Fruit fly (Drosophila melanogaster) whole organism, pupa: ENCODE measurements around the gene AnxB10.
"Not testable (repeated sequence)": the region's sequence is repeated elsewhere in the genome, so short reads cannot be mapped to it uniquely, and the experiment has no call there.

Experiments used
- CG10348 ChIP-seq: fragments of 200-800 bp; sonication (Bioruptor generic); IDR thresholded peaks from 2 replicates; pipeline ENCODE4 v1.3.6; 2022; ENCODE audit warnings: missing biosample characterization, missing genetic modification characterization
- CG12605 ChIP-seq: fragments of 200-800 bp; sonication (Bioruptor generic); IDR thresholded peaks from 2 replicates; pipeline ENCODE4 v1.3.6; 2022; ENCODE audit warnings: missing biosample characterization, missing genetic modification characterization
- CG13204 ChIP-seq: fragments of 200-800 bp; sonication (Bioruptor generic); optimal IDR thresholded peaks from 2 replicates; lab custom pipeline; 2018; ENCODE audit warnings: missing biosample characterization, mild to moderate bottlenecking, missing genetic modification characterization, moderate library complexity
- CG14655 ChIP-seq: fragments of 200-800 bp; sonication (Bioruptor generic); optimal IDR thresholded peaks from 3 replicates; lab custom pipeline; 2017; ENCODE audit warnings: mild to moderate bottlenecking, missing biosample characterization, missing genetic modification reagents, missing genetic modification characterization
- CG15710 ChIP-seq: fragments of 200-800 bp; sonication (Bioruptor generic); optimal IDR thresholded peaks from 2 replicates; lab custom pipeline; 2018; ENCODE audit warnings: missing biosample characterization, mild to moderate bottlenecking, missing genetic modification characterization, moderate library complexity
- CG17806 ChIP-seq: fragments of 200-800 bp; sonication (Bioruptor generic); optimal IDR thresholded peaks from 2 replicates; lab custom pipeline; 2018; ENCODE audit warnings: missing biosample characterization, mild to moderate bottlenecking, missing genetic modification characterization, moderate library complexity
- CG32121 ChIP-seq: fragments of 200-800 bp; sonication (Bioruptor generic); IDR thresholded peaks from 2 replicates; pipeline ENCODE4 v1.3.6; 2022; ENCODE audit warnings: missing biosample characterization, missing genetic modification characterization
- CG34367 ChIP-seq: fragments of 200-800 bp; sonication (Bioruptor generic); optimal IDR thresholded peaks from 2 replicates; lab custom pipeline; 2018; ENCODE audit warnings: missing biosample characterization, mild to moderate bottlenecking, missing genetic modification characterization
- CG4496 ChIP-seq: fragments of 200-800 bp; sonication (Bioruptor generic); IDR thresholded peaks from 3 replicates; pipeline ENCODE4 v1.3.6; 2022; ENCODE audit warnings: missing biosample characterization, missing genetic modification characterization
- CG8159 ChIP-seq: fragments of 200-800 bp; sonication (Bioruptor generic); optimal IDR thresholded peaks from 3 replicates; lab custom pipeline; 2018; ENCODE audit warnings: missing biosample characterization, mild to moderate bottlenecking, missing genetic modification characterization, moderate library complexity
- CG8301 ChIP-seq: fragments of 200-800 bp; sonication (Bioruptor generic); optimal IDR thresholded peaks from 2 replicates; lab custom pipeline; 2018; ENCODE audit warnings: missing biosample characterization, mild to moderate bottlenecking, missing genetic modification characterization
- CG9948 ChIP-seq: fragments of 200-800 bp; sonication (Bioruptor generic); optimal IDR thresholded peaks from 2 replicates; lab custom pipeline; 2018; ENCODE audit warnings: missing biosample characterization, mild to moderate bottlenecking, missing genetic modification characterization, moderate library complexity
- D1 ChIP-seq: fragments of 200-800 bp; sonication (Bioruptor generic); optimal IDR thresholded peaks from 2 replicates; lab custom pipeline; 2018; ENCODE audit warnings: missing biosample characterization, mild to moderate bottlenecking, missing genetic modification characterization, moderate library complexity
- EcR ChIP-seq: fragments of 200-800 bp; sonication (Bioruptor generic); optimal IDR thresholded peaks from 3 replicates; lab custom pipeline; 2019; ENCODE audit warnings: missing biosample characterization, missing genetic modification characterization, mild to moderate bottlenecking, moderate library complexity, missing genetic modification reagents
- Ets98B ChIP-seq: fragments of 200-800 bp; sonication (Bioruptor generic); IDR thresholded peaks from 2 replicates; pipeline ENCODE4 v1.3.6; 2022; ENCODE audit warnings: missing biosample characterization, missing genetic modification characterization
- Pif1A ChIP-seq: fragments of 200-800 bp; sonication (Bioruptor generic); optimal IDR thresholded peaks from 3 replicates; lab custom pipeline; 2016; ENCODE audit warnings: missing biosample characterization, missing genetic modification characterization
- Pif1B ChIP-seq: fragments of 200-800 bp; sonication (Bioruptor generic); optimal IDR thresholded peaks from 3 replicates; lab custom pipeline; 2016; ENCODE audit warnings: missing biosample characterization, missing genetic modification characterization
- Snoo ChIP-seq: fragments of 200-800 bp; sonication (Bioruptor generic); optimal IDR thresholded peaks from 3 replicates; lab custom pipeline; 2017; ENCODE audit warnings: missing biosample characterization, mild to moderate bottlenecking, missing genetic modification characterization, inconsistent platforms
- fd96Ca ChIP-seq: fragments of 200-800 bp; sonication (Bioruptor generic); IDR thresholded peaks from 3 replicates; pipeline ENCODE4 v1.3.6; 2022; ENCODE audit warnings: missing biosample characterization, missing genetic modification characterization
- gl ChIP-seq: fragments of 200-800 bp; sonication (Bioruptor generic); optimal IDR thresholded peaks from 2 replicates; lab custom pipeline; 2018; ENCODE audit warnings: missing biosample characterization, mild to moderate bottlenecking, missing genetic modification characterization
- rn ChIP-seq: fragments of 200-800 bp; sonication (Bioruptor generic); IDR thresholded peaks from 2 replicates; pipeline ENCODE4 v1.3.6; 2022; ENCODE audit warnings: missing biosample characterization, missing genetic modification characterization

AnxB10 gene

DNA sequence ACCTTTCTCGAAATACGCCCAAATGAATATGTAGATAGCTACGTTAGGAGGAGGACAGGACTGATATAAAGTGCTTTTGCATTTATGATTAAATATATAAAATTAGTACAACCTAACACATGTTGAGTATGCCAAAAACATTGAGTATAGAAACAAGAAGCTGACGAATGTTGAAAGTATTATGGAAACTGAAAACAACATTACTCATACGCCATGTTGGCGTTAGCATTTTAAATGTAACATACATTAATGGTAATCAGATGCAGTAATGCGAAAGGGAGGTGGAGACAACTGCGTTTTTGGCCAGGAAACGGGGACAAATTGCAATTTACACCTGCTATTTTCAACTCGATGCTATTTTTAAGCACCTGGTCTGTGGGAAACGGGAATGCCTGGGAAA, 14.8 kb downstream of the AnxB10 start:
- TF ChIP-seq EcR (GFP tag; lab: Kevin White, UChicago) (no peak), CG8159 (tag; lab: Kevin White, UChicago) (no peak), CG34367 (no peak), CG9948 (tag; lab: Kevin White, UChicago) (no peak), CG13204 (GFP tag; lab: Kevin White, UChicago) (no peak), CG10348 (GFP tag; lab: Robert Waterston, UW) (no peak)

DNA sequence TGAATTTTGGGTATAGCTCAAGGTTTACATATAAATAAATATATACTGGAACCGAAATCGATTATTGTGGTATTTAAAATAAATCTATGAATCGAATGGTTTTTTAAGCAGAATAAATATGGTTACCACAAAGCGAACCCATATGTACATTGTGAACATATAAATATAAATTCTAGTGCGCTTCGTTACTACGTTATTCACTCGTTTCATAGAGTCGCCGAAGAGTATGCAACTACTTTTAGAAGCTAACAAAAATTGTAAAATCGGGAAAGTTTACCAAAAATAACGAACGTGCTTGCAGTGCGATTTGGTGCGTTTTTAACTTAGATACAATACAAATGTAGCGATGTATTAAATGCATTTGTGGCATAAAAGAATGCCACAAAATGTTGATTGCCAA, 17.4 kb downstream of the AnxB10 start:
- TF ChIP-seq fd96Ca, result no peak
- no peak for TF ChIP-seq gl (tag; lab: Kevin White, UChicago)
- TF ChIP-seq CG4496 (GFP tag; lab: Robert Waterston, UW), result no peak
- no peak for TF ChIP-seq Ets98B (GFP tag; lab: Robert Waterston, UW)
- TF ChIP-seq CG9948 (tag; lab: Kevin White, UChicago), result no peak
- no peak for TF ChIP-seq CG13204 (GFP tag; lab: Kevin White, UChicago)
- TF ChIP-seq Pif1A (GFP tag; lab: Kevin White, UChicago), result no peak
- TF ChIP-seq CG12605, result no peak
- TF ChIP-seq Pif1B (GFP tag; lab: Kevin White, UChicago), result no peak
- TF ChIP-seq CG17806, result no peak
- TF ChIP-seq CG14655, result no peak
- no peak for TF ChIP-seq CG32121
- no peak for TF ChIP-seq rn
- no peak for TF ChIP-seq EcR (GFP tag; lab: Kevin White, UChicago)
- no peak for TF ChIP-seq CG15710
- TF ChIP-seq CG8301 (tag; lab: Kevin White, UChicago), result no peak
- no peak for TF ChIP-seq CG10348 (GFP tag; lab: Robert Waterston, UW)
- TF ChIP-seq CG34367, result no peak

- TF ChIP-seq CG12605 (no peak), CG9948 (tag; lab: Kevin White, UChicago) (peak; percentile 52), CG8159 (tag; lab: Kevin White, UChicago) (peak; percentile 63), Pif1B (GFP tag; lab: Kevin White, UChicago) (no peak), CG8301 (tag; lab: Kevin White, UChicago) (no peak), CG10348 (GFP tag; lab: Robert Waterston, UW) (no peak), Ets98B (GFP tag; lab: Robert Waterston, UW) (no peak), CG15710 (peak; percentile 56), CG13204 (GFP tag; lab: Kevin White, UChicago) (no peak), EcR (GFP tag; lab: Kevin White, UChicago) (no peak), fd96Ca (no peak), CG34367 (no peak), Pif1A (GFP tag; lab: Kevin White, UChicago) (peak; percentile 25), rn (no peak), CG17806 (peak; percentile 47), CG4496 (GFP tag; lab: Robert Waterston, UW) (no peak), CG32121 (no peak), Snoo (tag; lab: Kevin White, UChicago) (no peak), CG14655 (peak; percentile 28), gl (tag; lab: Kevin White, UChicago) (no peak), D1 (no peak)
- TF ChIP-seq, all 21 proteins: peak for 6
Observed at dm6 chrX:20147693-20148174, 25.6 kb downstream of the AnxB10 start, which contains the start of gene aspr. Gene aspr (plus strand): TSS chrX:20148124.

DNA sequence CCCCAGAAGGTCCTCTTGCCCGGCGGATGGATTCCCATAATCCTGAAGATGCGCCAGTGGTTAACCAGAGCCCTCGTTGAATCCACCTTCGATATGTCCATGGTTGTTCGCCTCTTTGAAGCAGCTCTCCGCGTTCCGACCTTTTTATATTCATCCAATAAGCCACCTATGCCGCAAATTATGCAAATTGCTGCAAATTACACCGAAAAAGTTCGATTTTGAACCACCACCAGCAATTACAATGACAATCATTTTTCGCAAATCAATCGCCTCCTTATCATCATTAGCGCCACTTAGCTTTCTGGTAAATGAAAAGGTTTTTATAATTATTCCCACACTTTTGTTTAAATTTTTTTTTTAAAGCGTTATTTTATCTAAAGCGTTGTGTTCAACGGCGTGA, 30.2 kb downstream of the AnxB10 start, which contains the start of gene Or19a:
Gene Or19a, minus strand, starts transcription at position 101 of the 400 bp plus-strand sequence.
- TF ChIP-seq EcR (GFP tag; lab: Kevin White, UChicago); CG13204 (GFP tag; lab: Kevin White, UChicago); CG4496 (GFP tag; lab: Robert Waterston, UW): not testable (repeated sequence)
- TF ChIP-seq, all 21 proteins: peak for 0; not testable (repeated sequence) for 21

- TF ChIP-seq Ets98B (GFP tag; lab: Robert Waterston, UW), result no peak
- TF ChIP-seq Pif1A (GFP tag; lab: Kevin White, UChicago), result no peak
- TF ChIP-seq CG34367, result no peak
- no peak for TF ChIP-seq CG13204 (GFP tag; lab: Kevin White, UChicago)
- no peak for TF ChIP-seq Snoo (tag; lab: Kevin White, UChicago)
- no peak for TF ChIP-seq CG9948 (tag; lab: Kevin White, UChicago)
- no peak for TF ChIP-seq gl (tag; lab: Kevin White, UChicago)
Observed at dm6 chrX:20140710-20141109, 32.6 kb downstream of the AnxB10 start, which contains the start of gene CG34332. Gene CG34332 (plus strand): TSS chrX:20141010.

- no peak for TF ChIP-seq Pif1B (GFP tag; lab: Kevin White, UChicago)
- TF ChIP-seq CG12605, result no peak
- TF ChIP-seq CG13204 (GFP tag; lab: Kevin White, UChicago), result no peak
- no peak for TF ChIP-seq Snoo (tag; lab: Kevin White, UChicago)
- no peak for TF ChIP-seq CG8301 (tag; lab: Kevin White, UChicago)
- TF ChIP-seq Pif1A (GFP tag; lab: Kevin White, UChicago), result no peak
Observed at dm6 chrX:20139493-20139892, 33.8 kb downstream of the AnxB10 start, which contains the start of gene CG42583. Gene CG42583 (plus strand): TSS chrX:20139793.

DNA sequence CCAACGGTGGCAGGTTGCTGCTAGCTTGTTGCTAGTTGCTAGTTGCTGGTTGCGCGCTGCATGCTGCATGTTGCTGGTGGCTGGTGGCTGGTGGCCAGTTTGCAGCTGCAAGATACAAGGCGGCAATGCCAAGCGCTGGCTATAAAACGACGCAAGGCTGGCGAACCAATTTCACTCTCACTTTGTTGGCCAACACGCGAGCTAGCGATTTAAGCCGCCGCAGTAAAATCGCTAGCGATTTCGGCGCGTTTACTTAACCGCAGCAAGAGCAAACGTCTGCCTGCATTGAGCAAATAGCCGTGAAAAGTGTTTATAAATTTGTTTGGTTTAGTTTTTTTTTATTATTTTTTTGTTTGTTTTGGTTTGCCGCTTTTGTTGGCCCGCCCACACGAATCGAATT, 39.9 kb downstream of the AnxB10 start, which contains the start of gene CG15322:
Gene CG15322, plus strand, starts transcription at position 148 of the 400 bp plus-strand sequence.
- no peak for TF ChIP-seq CG14655
- no peak for TF ChIP-seq CG4496 (GFP tag; lab: Robert Waterston, UW)
- no peak for TF ChIP-seq gl (tag; lab: Kevin White, UChicago)
